Worm (Caenorhabditis elegans): ENCODE data around the gene F26F12.2.

Gene F26F12.2

ce11 chrV:5869227-5869626 lies 30.8 kb upstream of the F26F12.2 start, which contains the start of gene F26F12.4:
TSS of gene F26F12.4 (minus strand) at chrV:5869327.
- TF ChIP-seq cebp-1 (GFP tag; IDR thresholded peaks at IDR 0.05) (no peak), cebp-1 (tag; optimal IDR thresholded peaks at IDR 0.05) (no peak), tbp1 (GFP tag; optimal IDR thresholded peaks at IDR 0.05) (no peak), snpc-3.4 (tag; optimal IDR thresholded peaks at IDR 0.05) (no peak), lin-26 (GFP tag; IDR thresholded peaks at IDR 0.05) (no peak), hlh-26 (GFP tag; conservative IDR thresholded peaks at IDR 0.05) (no peak), F37B4.10 (GFP tag; IDR thresholded peaks at IDR 0.05) (no peak), ceh-40 (GFP tag; IDR thresholded peaks at IDR 0.05) (no peak), lsy-27 (tag; optimal IDR thresholded peaks at IDR 0.05; ENCODE audit: borderline replicate concordance, insufficient read depth) (no peak), F49E8.2 (tag; optimal IDR thresholded peaks at IDR 0.05; ENCODE audit: insufficient read depth) (no peak), K12H6.12 (tag; optimal IDR thresholded peaks at IDR 0.05) (no peak), lin-54 (GFP tag; optimal IDR thresholded peaks at IDR 0.05) (no peak), madf-8 (GFP tag; conservative IDR thresholded peaks at IDR 0.05) (no peak), nfya-2 (GFP tag; IDR thresholded peaks at IDR 0.05) (no peak), lsl-1 (GFP tag; optimal IDR thresholded peaks at IDR 0.05) (no peak), nfya-1 (tag; optimal IDR thresholded peaks at IDR 0.05; ENCODE audit: borderline replicate concordance, insufficient read depth) (no peak), hrde-1 (tag; optimal IDR thresholded peaks at IDR 0.05; ENCODE audit: borderline replicate concordance) (no peak), T26A5.8 (tag; optimal IDR thresholded peaks at IDR 0.05) (no peak), ceh-91 (GFP tag; IDR thresholded peaks at IDR 0.05) (no peak), let-526 (GFP tag; IDR thresholded peaks at IDR 0.05) (no peak)

- no peak for TF ChIP-seq ztf-22 (GFP tag; optimal IDR thresholded peaks at IDR 0.05)
- no peak for TF ChIP-seq Y56A3A.18 (GFP tag; IDR thresholded peaks at IDR 0.05)
- no peak for TF ChIP-seq dpl-1 (GFP tag; optimal IDR thresholded peaks at IDR 0.05)
- TF ChIP-seq attf-5 (GFP tag; optimal IDR thresholded peaks at IDR 0.05), result no peak
- no peak for TF ChIP-seq pha-4 (tag; optimal IDR thresholded peaks at IDR 0.05)
- TF ChIP-seq lin-35 (GFP tag; optimal IDR thresholded peaks at IDR 0.05), result no peak
- TF ChIP-seq mel-28 (tag; optimal IDR thresholded peaks at IDR 0.05; ENCODE audit: borderline replicate concordance), result no peak
- no peak for TF ChIP-seq F49E8.2 (tag; optimal IDR thresholded peaks at IDR 0.05; ENCODE audit: insufficient read depth)
- TF ChIP-seq C17E4.6 (GFP tag; IDR thresholded peaks at IDR 0.05), result no peak
These were observed 26.7 kb upstream of the F26F12.2 start, which contains the start of gene F26F12.5 for ce11 chrV:5865085-5865484. TSS of gene F26F12.5 (minus strand) at chrV:5865185.

ce11 chrV:5862479-5863188 lies 24.2 kb upstream of the F26F12.2 start, which contains the start of gene F26F12.8:
TSS of gene F26F12.8 (minus strand) at chrV:5862529.
- TF ChIP-seq K12H6.12 (tag; optimal IDR thresholded peaks at IDR 0.05) (no peak), ztf-3 (GFP tag; optimal IDR thresholded peaks at IDR 0.05) (no peak), lsl-1 (GFP tag; optimal IDR thresholded peaks at IDR 0.05) (no peak), unc-130 (GFP tag; optimal IDR thresholded peaks at IDR 0.05) (no peak), atf-7 (tag; optimal IDR thresholded peaks at IDR 0.05) (no peak), ets-4 (GFP tag; optimal IDR thresholded peaks at IDR 0.05) (no peak), Y53F4B.3 (GFP tag; IDR thresholded peaks at IDR 0.05) (no peak), Y56A3A.18 (GFP tag; IDR thresholded peaks at IDR 0.05) (no peak), let-526 (GFP tag; IDR thresholded peaks at IDR 0.05) (no peak), egl-44 (GFP tag; IDR thresholded peaks at IDR 0.05) (no peak), sea-2 (GFP tag; IDR thresholded peaks at IDR 0.05) (no peak), lin-40 (tag; optimal IDR thresholded peaks at IDR 0.05) (no peak), D2030.7 (GFP tag; IDR thresholded peaks at IDR 0.05) (no peak), tlf-1 (GFP tag; optimal IDR thresholded peaks at IDR 0.05) (no peak), rpc-1 (optimal IDR thresholded peaks at IDR 0.05) (no peak), rpc-1 (tag; optimal IDR thresholded peaks at IDR 0.05) (no peak), zfh-2 (GFP tag; conservative IDR thresholded peaks at IDR 0.05) (no peak), nfyb-1 (GFP tag; IDR thresholded peaks at IDR 0.05) (no peak), ztf-28 (GFP tag; IDR thresholded peaks at IDR 0.05) (no peak), ceh-91 (GFP tag; IDR thresholded peaks at IDR 0.05) (no peak)
